Worm (Caenorhabditis elegans) whole organism, young adult: ENCODE data around the gene R09D1.12.
"Not testable (repeated sequence)": the region's sequence is repeated elsewhere in the genome, so short reads cannot be mapped to it uniquely, and the experiment has no call there.

Experiments used
- C17E4.6 ChIP-seq: fragments of 200-800 bp; sonication (Bioruptor generic); IDR thresholded peaks from 2 replicates; pipeline ENCODE4 v1.3.6; 2022; ENCODE audit warnings: missing genetic modification reagents, missing genetic modification characterization, missing compliant biosample characterization
- F22D6.2 ChIP-seq: sonication (generic microtip); optimal IDR thresholded peaks from 2 replicates; lab custom pipeline; 2016; ENCODE audit warnings: mild to moderate bottlenecking, missing genetic modification characterization, missing compliant biosample characterization
- F39B2.1 ChIP-seq: fragments of 200-800 bp; sonication (Bioruptor generic); IDR thresholded peaks from 2 replicates; pipeline ENCODE4 v1.3.6; 2022; ENCODE audit warnings: missing genetic modification reagents, missing genetic modification characterization, missing compliant biosample characterization
- F57C9.4 ChIP-seq: sonication (generic microtip); optimal IDR thresholded peaks from 2 replicates; lab custom pipeline; 2017; ENCODE audit warnings: mild to moderate bottlenecking, missing genetic modification characterization, missing compliant biosample characterization
- K12H6.12 ChIP-seq: fragments of 200-800 bp; sonication (Bioruptor generic); optimal IDR thresholded peaks from 2 replicates; lab custom pipeline; 2018; ENCODE audit warnings: mild to moderate bottlenecking, missing genetic modification characterization, missing compliant biosample characterization
- Y67H2A.10 ChIP-seq: fragments of 200-800 bp; sonication (Bioruptor generic); conservative IDR thresholded peaks from 2 replicates; pipeline ENCODE4 v1.3.6; 2022; ENCODE audit warnings: missing genetic modification reagents, missing genetic modification characterization, missing compliant biosample characterization
- athp-1 ChIP-seq: sonication (generic microtip); optimal IDR thresholded peaks from 2 replicates; lab custom pipeline; 2017; ENCODE audit warnings: mild to moderate bottlenecking, missing genetic modification characterization, missing compliant biosample characterization
- attf-3 ChIP-seq: fragments of 200-800 bp; sonication (Bioruptor generic); conservative IDR thresholded peaks from 2 replicates; pipeline ENCODE4 v1.3.6; 2022; ENCODE audit warnings: missing genetic modification reagents, missing genetic modification characterization, missing compliant biosample characterization
- ceh-100 ChIP-seq: fragments of 200-800 bp; sonication (Bioruptor generic); IDR thresholded peaks from 2 replicates; pipeline ENCODE4 v1.3.6; 2022; ENCODE audit warnings: missing genetic modification reagents, missing genetic modification characterization, missing compliant biosample characterization
- ceh-58 ChIP-seq: fragments of 200-800 bp; sonication (Bioruptor generic); IDR thresholded peaks from 2 replicates; pipeline ENCODE4 v1.3.6; 2022; ENCODE audit warnings: missing genetic modification characterization, missing compliant biosample characterization
- ceh-79 ChIP-seq: sonication (generic microtip); optimal IDR thresholded peaks from 2 replicates; lab custom pipeline; 2017; ENCODE audit warnings: mild to moderate bottlenecking, missing genetic modification characterization, missing compliant biosample characterization
- dpff-1 ChIP-seq: sonication (generic microtip); optimal IDR thresholded peaks from 2 replicates; lab custom pipeline; 2017; ENCODE audit warnings: mild to moderate bottlenecking, missing genetic modification characterization, missing compliant biosample characterization
- dpl-1 ChIP-seq: fragments of 150-350 bp; optimal IDR thresholded peaks from 2 replicates; lab custom pipeline; 2014; ENCODE audit warnings: missing biosample characterization, missing genetic modification reagents, missing genetic modification characterization
- hmg-20 ChIP-seq: fragments of 200-800 bp; sonication (Bioruptor generic); IDR thresholded peaks from 2 replicates; pipeline ENCODE4 v1.3.6; 2022; ENCODE audit warnings: missing genetic modification reagents, missing genetic modification characterization, missing compliant biosample characterization
- lin-26 ChIP-seq: fragments of 200-800 bp; sonication (Bioruptor generic); IDR thresholded peaks from 2 replicates; pipeline ENCODE4 v1.3.6; 2022; ENCODE audit warnings: missing genetic modification reagents, missing genetic modification characterization, missing compliant biosample characterization
- madf-3 ChIP-seq: fragments of 200-800 bp; sonication (Bioruptor generic); IDR thresholded peaks from 2 replicates; pipeline ENCODE4 v1.3.6; 2022; ENCODE audit warnings: missing genetic modification reagents, missing genetic modification characterization, missing compliant biosample characterization
- madf-8 ChIP-seq: fragments of 200-800 bp; sonication (Bioruptor generic); conservative IDR thresholded peaks from 2 replicates; pipeline ENCODE4 v1.3.6; 2022; ENCODE audit warnings: missing genetic modification reagents, missing genetic modification characterization, missing compliant biosample characterization
- mxl-1 ChIP-seq: sonication (generic microtip); optimal IDR thresholded peaks from 2 replicates; lab custom pipeline; 2016; ENCODE audit warnings: missing genetic modification characterization, missing compliant biosample characterization
- nfya-2 ChIP-seq: fragments of 200-800 bp; sonication (Bioruptor generic); IDR thresholded peaks from 2 replicates; pipeline ENCODE4 v1.3.6; 2022; ENCODE audit warnings: missing genetic modification reagents, missing genetic modification characterization, missing compliant biosample characterization
- nhr-179 ChIP-seq: sonication (generic microtip); optimal IDR thresholded peaks from 2 replicates; lab custom pipeline; 2016; ENCODE audit warnings: mild to moderate bottlenecking, missing genetic modification characterization, missing compliant biosample characterization
- nhr-80 ChIP-seq: sonication (generic microtip); optimal IDR thresholded peaks from 2 replicates; lab custom pipeline; 2016; ENCODE audit warnings: missing genetic modification characterization, missing compliant biosample characterization
- pha-4 ChIP-seq: fragments of 150-350 bp; sonication (generic microtip); optimal IDR thresholded peaks from 2 replicates; lab custom pipeline; 2014; ENCODE audit warnings: missing biosample characterization, missing genetic modification reagents, missing genetic modification characterization
- rcor-1 ChIP-seq: fragments of 200-800 bp; sonication (Bioruptor generic); IDR thresholded peaks from 2 replicates; pipeline ENCODE4 v1.3.6; 2022; ENCODE audit warnings: missing genetic modification reagents, missing genetic modification characterization, missing compliant biosample characterization
- rpc-1 ChIP-seq, 2 experiments: fragments of 150-350 bp in 1 of 2; sonication (generic microtip) in 1 of 2; optimal IDR thresholded peaks; 2 replicates each; lab custom pipeline; 2014 to 2018; ENCODE audit warnings: missing biosample characterization in 1 of 2, missing genetic modification characterization in 1 of 2, missing genetic modification reagents in 1 of 2, missing genotype in 1 of 2
- snpc-3.4 ChIP-seq: sonication (generic microtip); optimal IDR thresholded peaks from 2 replicates; lab custom pipeline; 2017; ENCODE audit warnings: missing genetic modification characterization, mild to moderate bottlenecking, missing compliant biosample characterization, antibody characterized with exemption, moderate library complexity, missing genotype, missing genetic modification reagents
- sptf-2 ChIP-seq: fragments of 200-800 bp; sonication (Bioruptor generic); optimal IDR thresholded peaks from 2 replicates; lab custom pipeline; 2018; ENCODE audit warnings: mild to moderate bottlenecking, missing genetic modification characterization, missing compliant biosample characterization
- tbx-9 ChIP-seq: sonication (generic microtip); optimal IDR thresholded peaks from 2 replicates; lab custom pipeline; 2016; ENCODE audit warnings: borderline replicate concordance, missing genetic modification characterization, inconsistent platforms, missing compliant biosample characterization
- unc-62 ChIP-seq: fragments of 150-350 bp; optimal IDR thresholded peaks from 2 replicates; lab custom pipeline; 2014; ENCODE audit warnings: missing biosample characterization, missing genetic modification reagents, missing genetic modification characterization
- xnd-1 ChIP-seq: sonication (generic microtip); optimal IDR thresholded peaks from 2 replicates; lab custom pipeline; 2016; ENCODE audit warnings: missing genotype, missing genetic modification reagents, missing genetic modification characterization, missing compliant biosample characterization

The R09D1.12 gene

DNA sequence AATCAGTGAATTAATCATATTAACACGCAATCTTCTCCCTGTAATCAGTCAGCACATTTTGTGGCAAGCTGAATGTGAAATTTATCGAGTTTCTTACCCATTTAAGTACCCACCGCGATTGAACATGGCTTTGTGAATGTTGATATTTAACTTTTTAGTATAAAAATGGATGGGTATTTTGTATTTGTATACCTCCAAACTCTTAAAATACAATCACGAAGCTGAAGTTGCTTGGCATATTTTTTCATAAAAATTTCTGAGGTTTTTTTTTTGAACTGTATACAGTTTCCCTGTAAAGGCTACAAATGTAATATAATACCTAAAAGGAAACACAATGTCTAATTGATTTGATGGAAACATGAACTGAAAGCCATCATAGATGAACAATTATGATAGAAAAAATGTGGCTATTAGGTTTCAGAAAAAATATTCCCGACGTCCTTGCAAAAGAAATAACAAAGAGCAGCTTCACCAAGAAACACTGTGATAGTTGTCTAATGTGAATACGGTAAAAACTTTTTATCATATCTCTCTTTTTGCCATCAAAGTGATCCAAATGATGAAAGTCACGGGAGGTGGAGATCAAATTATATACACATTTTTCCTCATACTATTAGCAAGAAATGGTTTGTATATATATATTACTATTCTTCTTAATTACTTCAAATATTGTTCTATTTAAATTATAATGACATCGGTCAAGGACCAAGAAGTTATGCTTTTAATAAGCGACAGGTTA, 22.5 kb upstream of the R09D1.12 start, which contains the start of the genes chil-25 and chil-26:
Gene chil-25 (minus strand): TSS at position 101 of the 739 bp plus-strand sequence.
Gene chil-26 (plus strand): TSS at position 689 of the 739 bp plus-strand sequence.
- TF ChIP-seq ceh-58 (GFP tag; lab: Robert Waterston, UW) = no peak

DNA sequence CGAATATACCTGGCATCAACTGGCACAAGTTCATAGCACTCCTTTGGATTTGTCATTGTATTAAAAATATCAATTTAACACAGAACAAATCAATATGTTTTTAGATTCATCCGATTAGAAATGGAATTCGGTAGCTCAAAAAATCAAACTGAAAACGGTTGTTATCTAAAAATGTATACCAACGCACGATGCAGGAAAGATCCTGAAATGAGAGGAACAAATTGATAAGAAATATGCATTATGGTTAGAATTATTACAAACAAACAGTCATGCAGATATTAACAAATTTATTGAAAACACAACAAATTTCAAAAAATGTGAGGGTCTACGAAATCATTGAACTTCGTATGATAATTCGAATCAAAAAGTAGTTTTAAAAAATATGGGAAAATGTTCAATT, 18.0 kb upstream of the R09D1.12 start, which contains the start of gene T19H5.6:
Gene T19H5.6 (minus strand): TSS at position 195 of the 400 bp plus-strand sequence.
- TF ChIP-seq tbx-9 (tag; lab: Kevin White, UChicago) (no peak), sptf-2 (GFP tag; lab: Kevin White, UChicago) (no peak), attf-3 (GFP tag; lab: Robert Waterston, UW) (no peak), lin-26 (GFP tag; lab: Robert Waterston, UW) (no peak), madf-8 (GFP tag; lab: Robert Waterston, UW) (no peak), pha-4 (no peak)

DNA sequence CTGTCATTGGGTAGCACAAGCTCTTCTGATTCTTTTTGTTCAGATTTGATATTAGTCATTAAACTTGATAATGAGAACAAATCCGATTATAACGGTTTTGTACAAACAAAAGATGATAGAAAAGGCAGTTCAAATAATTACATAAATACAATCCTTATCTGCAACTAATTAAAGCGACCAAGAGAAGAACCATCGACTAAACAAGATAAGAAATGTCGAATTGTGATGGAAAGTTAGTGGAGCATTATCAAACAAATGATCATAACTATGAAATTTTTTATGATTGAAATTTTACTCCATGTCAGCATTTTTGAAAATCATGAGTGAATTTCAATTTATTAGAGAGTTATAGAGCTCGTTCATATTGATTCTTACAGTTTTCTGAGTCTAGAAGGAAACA, 16.3 kb upstream of the R09D1.12 start, which contains the start of gene chil-23:
Gene chil-23 (minus strand): TSS at position 198 of the 400 bp plus-strand sequence.
- TF ChIP-seq madf-3 (GFP tag; lab: Robert Waterston, UW) = no peak
- TF ChIP-seq C17E4.6 (GFP tag; lab: Robert Waterston, UW) = no peak
- peak; percentile 85 for TF ChIP-seq nhr-80 (tag; lab: Kevin White, UChicago)
- TF ChIP-seq rcor-1 (GFP tag; lab: Robert Waterston, UW) = no peak

ce11 chrII:9466095-9466494, 14.0 kb upstream of the R09D1.12 start, which contains the start of gene chil-22:
TSS of gene chil-22 (minus strand) at chrII:9466195.
- no peak for TF ChIP-seq rpc-1 (optimal IDR thresholded peaks at IDR 0.05; lab: Kevin White, UChicago)
- TF ChIP-seq rpc-1 (tag; optimal IDR thresholded peaks at IDR 0.05; lab: Kevin White, UChicago) = no peak
- TF ChIP-seq dpl-1 = no peak
- no peak for TF ChIP-seq F39B2.1
- TF ChIP-seq dpff-1 (tag; lab: Kevin White, UChicago) = no peak
- TF ChIP-seq, all 124 proteins: peak for 0

DNA sequence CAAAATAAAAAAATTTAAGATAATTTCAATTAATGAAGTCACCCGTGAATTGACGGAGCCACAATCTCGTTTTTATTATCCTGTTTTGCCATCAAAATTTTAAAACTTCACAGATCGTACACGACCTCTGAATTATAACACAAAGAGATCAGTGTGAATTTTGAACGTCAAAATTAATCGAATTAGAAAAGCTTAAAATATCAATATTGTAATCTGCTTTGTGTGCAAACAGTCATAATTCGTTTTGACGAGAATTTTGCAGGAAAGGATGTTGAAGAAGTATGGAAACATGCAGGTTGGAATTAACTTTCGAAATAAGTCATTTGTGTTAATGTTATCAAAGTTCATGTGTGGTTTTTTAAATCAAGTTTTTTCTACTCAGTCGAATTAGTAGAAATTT, 9.8 kb upstream of the R09D1.12 start, which contains the start of gene chil-21:
Gene chil-21 (minus strand): TSS at position 101 of the 400 bp plus-strand sequence.
- TF ChIP-seq ceh-100 (GFP tag; lab: Robert Waterston, UW); K12H6.12; ceh-79: not testable (repeated sequence)

DNA sequence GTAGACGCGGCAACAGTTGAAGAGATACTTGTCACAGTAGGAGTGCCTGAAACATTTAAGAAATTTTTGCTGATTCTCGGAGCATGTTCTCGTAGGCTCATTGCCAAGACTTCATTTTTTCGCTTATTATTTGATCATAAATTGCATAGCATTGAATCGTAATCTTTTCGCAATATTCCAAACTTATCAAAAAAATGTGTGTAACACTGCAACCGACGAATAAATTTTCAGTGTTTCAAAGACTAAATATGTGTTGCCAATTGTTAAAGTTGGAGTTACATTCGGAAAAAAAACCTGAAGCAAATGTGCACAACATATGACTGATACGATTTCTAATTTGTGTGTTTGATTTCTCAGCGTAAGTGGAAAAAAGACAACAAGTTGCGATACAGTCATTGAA, 7.4 kb upstream of the R09D1.12 start, which contains the start of gene R09D1.14:
Gene R09D1.14 (minus strand): TSS at position 101 of the 400 bp plus-strand sequence.
- TF ChIP-seq nhr-179, nhr-80, mxl-1 (tag; lab: Kevin White, UChicago): not testable (repeated sequence)

- TF ChIP-seq ceh-58 (GFP tag; lab: Robert Waterston, UW) = no peak
- no peak for TF ChIP-seq F22D6.2 (tag; lab: Kevin White, UChicago)
- no peak for TF ChIP-seq xnd-1 (tag; lab: Kevin White, UChicago)
- no peak for TF ChIP-seq F57C9.4
- no peak for TF ChIP-seq nfya-2
- TF ChIP-seq snpc-3.4 (tag; lab: Kevin White, UChicago) = no peak
- no peak for TF ChIP-seq unc-62
- no peak for TF ChIP-seq hmg-20 (GFP tag; lab: Robert Waterston, UW)
- TF ChIP-seq rcor-1 (GFP tag; lab: Robert Waterston, UW) = no peak
- no peak for TF ChIP-seq athp-1 (tag; lab: Kevin White, UChicago)
- no peak for TF ChIP-seq ceh-100 (GFP tag; lab: Robert Waterston, UW)
- no peak for TF ChIP-seq madf-8 (GFP tag; lab: Robert Waterston, UW)
- no peak for TF ChIP-seq Y67H2A.10 (GFP tag; lab: Robert Waterston, UW)
Observed at ce11 chrII:9454304-9454703, 2.2 kb upstream of the R09D1.12 start, which contains the start of gene chil-19. TSS of gene chil-19 (minus strand) at chrII:9454404.
